Fruit fly (Drosophila melanogaster): ENCODE data around the gene CG6040.

The CG6040 gene

DNA sequence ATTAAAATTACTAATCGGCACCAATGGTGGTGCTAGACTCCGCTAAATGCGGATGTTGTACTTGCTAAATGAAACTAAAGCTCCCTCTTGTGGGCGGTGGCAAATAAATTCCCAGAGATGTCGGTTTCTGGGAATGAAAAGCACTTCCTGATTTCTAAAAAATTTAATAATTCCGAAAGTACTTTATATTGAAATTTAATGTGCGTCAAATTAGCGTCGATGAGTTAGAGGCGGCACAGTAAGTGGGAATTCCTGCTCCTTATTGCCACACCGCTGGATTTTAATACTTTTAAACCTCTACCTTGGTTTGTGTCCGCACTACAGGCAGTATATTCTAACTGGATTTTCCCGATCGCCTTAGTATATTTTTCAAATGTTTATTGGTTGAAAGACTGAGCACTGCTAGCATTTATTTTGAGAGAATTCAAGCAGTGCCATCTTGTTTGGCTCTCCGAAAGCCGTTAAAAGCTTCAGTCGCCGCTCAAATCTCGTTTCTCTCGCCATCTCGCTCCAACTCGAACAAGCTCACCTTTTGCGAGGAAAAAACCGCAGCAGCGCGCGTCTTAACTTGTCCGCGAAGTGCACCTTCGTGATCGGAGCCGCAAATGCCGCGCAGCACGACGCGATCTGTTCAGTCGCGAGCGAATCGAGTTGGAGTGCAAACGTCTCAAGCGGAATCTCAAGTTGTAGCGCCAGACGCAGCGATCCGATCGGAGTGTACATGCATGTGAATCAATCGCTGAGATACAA, at the start of gene CG6040:
CG6040 (plus strand) TSS at position 663 of the 750 bp plus-strand sequence.
- TF ChIP-seq Myc (optimal IDR thresholded peaks at IDR 0.05): no peak
- TF ChIP-seq ttk (optimal IDR thresholded peaks at IDR 0.05): no peak
- no peak for TF ChIP-seq h (optimal IDR thresholded peaks at IDR 0.05)
- no peak for TF ChIP-seq psq (optimal IDR thresholded peaks at IDR 0.05)
- no peak for TF ChIP-seq insv (optimal IDR thresholded peaks at IDR 0.05)
- no peak for TF ChIP-seq Sin3A (optimal IDR thresholded peaks at IDR 0.05)

DNA sequence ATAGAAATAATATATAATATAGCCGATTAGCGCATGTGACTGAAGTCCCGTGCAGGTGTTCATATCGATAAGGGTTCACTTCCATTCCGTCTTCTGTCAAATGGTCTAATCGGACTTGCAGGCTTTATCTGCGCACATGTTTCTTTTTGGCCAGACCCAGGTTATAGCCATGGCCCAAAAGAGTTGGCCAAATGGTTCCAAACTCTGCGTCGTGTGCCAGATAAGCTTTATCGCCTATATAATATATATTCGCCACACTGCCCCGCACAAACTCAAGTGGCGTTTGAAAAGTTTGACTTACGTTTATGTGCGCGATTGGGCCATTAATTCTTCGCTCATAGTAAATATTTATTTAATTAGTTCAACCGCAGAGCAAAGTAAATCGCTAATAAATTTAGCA, 45.5 kb upstream of the CG6040 start:
- TF ChIP-seq psq (optimal IDR thresholded peaks at IDR 0.05) (no peak), Myc (optimal IDR thresholded peaks at IDR 0.05) (no peak), insv (optimal IDR thresholded peaks at IDR 0.05) (no peak), Sin3A (optimal IDR thresholded peaks at IDR 0.05) (no peak), h (optimal IDR thresholded peaks at IDR 0.05) (no peak), ttk (optimal IDR thresholded peaks at IDR 0.05) (no peak)

DNA sequence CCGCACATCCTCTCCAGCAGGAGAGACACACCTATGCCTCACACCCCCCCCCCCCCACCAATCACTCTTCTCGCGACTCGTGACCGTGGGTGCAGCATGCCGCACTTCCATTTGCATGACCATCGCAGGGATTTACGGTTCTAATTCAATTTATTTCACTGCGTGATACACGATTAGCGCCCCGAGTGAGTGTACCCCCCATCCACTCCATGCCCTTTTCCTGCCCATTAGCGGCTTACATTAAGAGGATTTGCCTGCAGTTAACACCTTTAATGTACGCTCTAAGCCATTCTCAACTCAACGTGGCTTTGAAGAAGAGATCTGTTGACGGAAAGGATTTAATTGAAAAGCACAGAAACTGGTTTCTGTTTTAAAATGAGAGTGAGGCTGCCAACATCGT, 44.3 kb upstream of the CG6040 start:
- no peak for TF ChIP-seq psq (optimal IDR thresholded peaks at IDR 0.05)
- TF ChIP-seq insv (optimal IDR thresholded peaks at IDR 0.05): no peak
- no peak for TF ChIP-seq ttk (optimal IDR thresholded peaks at IDR 0.05)
- no peak for TF ChIP-seq h (optimal IDR thresholded peaks at IDR 0.05)
- no peak for TF ChIP-seq Sin3A (optimal IDR thresholded peaks at IDR 0.05)
- no peak for TF ChIP-seq Myc (optimal IDR thresholded peaks at IDR 0.05)

DNA sequence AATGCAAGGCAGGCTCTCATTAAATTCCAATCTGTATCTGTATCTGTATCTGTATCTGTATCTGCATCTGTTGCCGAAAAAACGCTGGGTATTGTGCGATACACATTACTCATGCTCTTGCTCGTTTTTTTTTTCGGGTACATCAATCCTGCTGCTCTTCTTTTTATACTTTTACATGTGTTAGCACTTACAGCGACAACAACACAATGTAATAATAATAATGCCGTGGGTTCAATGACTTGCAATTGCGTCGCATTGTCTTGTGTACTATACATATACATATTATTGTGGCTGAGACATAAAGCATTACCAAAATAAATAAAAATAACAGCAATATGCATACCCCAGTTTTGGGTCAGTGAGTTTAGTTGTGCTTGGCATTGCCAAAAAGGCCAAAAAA, 41.9 kb upstream of the CG6040 start:
- no peak for TF ChIP-seq insv (optimal IDR thresholded peaks at IDR 0.05)
- no peak for TF ChIP-seq psq (optimal IDR thresholded peaks at IDR 0.05)
- TF ChIP-seq Myc (optimal IDR thresholded peaks at IDR 0.05): no peak
- TF ChIP-seq Sin3A (optimal IDR thresholded peaks at IDR 0.05): no peak
- no peak for TF ChIP-seq h (optimal IDR thresholded peaks at IDR 0.05)
- no peak for TF ChIP-seq ttk (optimal IDR thresholded peaks at IDR 0.05)

DNA sequence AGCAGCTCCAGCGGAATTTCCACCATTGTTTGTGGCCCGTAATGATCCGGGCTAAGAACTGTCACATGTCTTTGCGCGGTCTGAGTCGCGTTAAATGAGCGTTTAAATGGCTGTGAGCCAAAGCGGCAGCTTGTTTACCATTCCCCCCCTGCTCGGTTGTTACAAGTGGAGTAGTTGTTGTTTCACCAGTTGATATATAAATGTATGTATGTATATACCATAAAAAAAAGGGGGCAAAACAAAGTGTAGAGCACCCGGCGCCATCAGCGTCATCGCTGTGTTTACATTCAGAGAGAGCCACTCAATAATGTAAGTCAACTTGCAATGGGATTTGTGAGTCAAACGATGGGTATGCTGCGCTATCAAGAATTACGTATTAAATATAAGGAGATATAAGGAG, 39.9 kb upstream of the CG6040 start:
- TF ChIP-seq psq (optimal IDR thresholded peaks at IDR 0.05) (no peak), ttk (optimal IDR thresholded peaks at IDR 0.05) (no peak), h (optimal IDR thresholded peaks at IDR 0.05) (no peak), insv (optimal IDR thresholded peaks at IDR 0.05) (no peak), Sin3A (optimal IDR thresholded peaks at IDR 0.05) (no peak), Myc (optimal IDR thresholded peaks at IDR 0.05) (no peak)

DNA sequence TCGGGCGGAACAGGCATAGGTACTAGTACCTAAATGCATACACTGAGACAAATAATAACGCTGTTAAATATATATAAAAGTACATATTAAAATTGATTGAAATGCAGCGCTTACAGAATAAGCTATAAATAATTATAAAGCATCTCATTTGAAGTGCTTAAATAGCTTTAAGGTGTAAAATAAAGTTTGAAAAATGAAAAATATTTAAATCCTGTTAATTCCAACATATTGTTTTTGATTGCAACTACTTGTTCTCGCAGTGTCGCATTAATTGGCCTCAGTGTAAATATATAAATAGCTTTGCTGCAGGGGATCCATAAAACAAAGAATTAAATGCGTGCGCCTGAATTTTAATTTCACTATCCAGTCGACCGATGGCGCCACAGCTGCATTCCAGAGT, 38.4 kb upstream of the CG6040 start:
- TF ChIP-seq psq (optimal IDR thresholded peaks at IDR 0.05) (no peak), insv (optimal IDR thresholded peaks at IDR 0.05) (no peak), Sin3A (optimal IDR thresholded peaks at IDR 0.05) (no peak), h (optimal IDR thresholded peaks at IDR 0.05) (no peak), Myc (optimal IDR thresholded peaks at IDR 0.05) (no peak), ttk (optimal IDR thresholded peaks at IDR 0.05) (no peak)

DNA sequence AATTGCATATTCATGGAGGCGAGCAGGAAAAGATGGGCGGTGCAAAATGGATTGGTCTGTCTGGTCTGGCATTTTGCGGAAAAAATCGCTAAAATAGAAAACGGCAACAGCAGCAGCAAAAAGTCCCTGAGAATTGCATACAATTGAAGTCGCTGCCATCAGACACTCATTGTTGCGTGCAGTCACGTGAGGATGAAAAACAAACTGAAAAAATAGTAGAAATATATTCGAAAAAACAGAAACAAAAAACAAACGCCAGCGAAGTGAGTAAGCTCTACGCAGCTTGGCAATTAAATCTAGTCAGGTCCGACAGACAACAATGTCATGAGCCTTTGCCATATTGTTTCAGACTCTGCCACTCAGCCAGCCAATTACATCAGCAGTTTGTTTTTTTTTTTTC, 37.5 kb upstream of the CG6040 start:
- TF ChIP-seq Sin3A (optimal IDR thresholded peaks at IDR 0.05) (no peak), Myc (optimal IDR thresholded peaks at IDR 0.05) (no peak), psq (optimal IDR thresholded peaks at IDR 0.05) (no peak), h (optimal IDR thresholded peaks at IDR 0.05) (no peak), insv (optimal IDR thresholded peaks at IDR 0.05) (no peak), ttk (optimal IDR thresholded peaks at IDR 0.05) (no peak)

DNA sequence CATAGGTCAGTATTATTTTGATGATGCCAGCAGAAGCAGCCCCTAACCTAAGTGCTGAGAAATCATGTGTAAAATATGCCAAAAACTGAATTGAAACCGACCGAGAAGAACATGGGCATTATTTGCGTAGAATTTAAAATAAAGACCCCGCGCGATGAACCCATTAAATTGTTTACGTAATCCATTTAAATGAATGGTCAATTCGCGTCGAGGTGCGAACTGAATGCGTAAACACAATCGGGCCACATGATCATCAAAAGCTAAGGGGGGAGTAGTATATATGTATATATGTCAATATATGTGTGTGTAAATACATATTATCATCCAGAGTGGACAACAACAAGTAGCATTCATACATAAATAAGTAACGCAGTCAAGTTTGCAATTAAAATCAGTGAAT, 36.6 kb upstream of the CG6040 start:
- TF ChIP-seq Myc (optimal IDR thresholded peaks at IDR 0.05) (no peak), h (optimal IDR thresholded peaks at IDR 0.05) (no peak), psq (optimal IDR thresholded peaks at IDR 0.05) (no peak), insv (optimal IDR thresholded peaks at IDR 0.05) (no peak), Sin3A (optimal IDR thresholded peaks at IDR 0.05) (no peak), ttk (optimal IDR thresholded peaks at IDR 0.05) (no peak)

DNA sequence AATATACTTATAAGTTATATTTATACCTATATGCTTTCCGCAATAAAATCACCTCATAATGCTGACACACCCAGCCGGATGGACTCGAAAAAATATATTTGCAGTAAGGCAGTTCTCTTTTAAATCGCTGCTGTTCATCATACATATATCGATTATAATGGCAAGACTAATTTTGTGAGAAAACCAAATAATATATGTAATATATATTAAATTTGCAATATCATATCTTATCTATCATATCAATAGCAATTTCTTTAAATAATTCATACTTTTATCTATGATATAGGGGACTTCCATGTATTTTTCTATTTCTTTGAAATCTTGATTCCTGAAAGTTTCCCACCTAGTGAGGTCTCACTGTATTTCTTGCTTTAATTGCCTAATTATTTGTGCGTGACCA, 34.2 kb upstream of the CG6040 start:
- TF ChIP-seq Myc (optimal IDR thresholded peaks at IDR 0.05) (no peak), h (optimal IDR thresholded peaks at IDR 0.05) (no peak), ttk (optimal IDR thresholded peaks at IDR 0.05) (no peak), psq (optimal IDR thresholded peaks at IDR 0.05) (no peak), insv (optimal IDR thresholded peaks at IDR 0.05) (no peak), Sin3A (optimal IDR thresholded peaks at IDR 0.05) (no peak)

DNA sequence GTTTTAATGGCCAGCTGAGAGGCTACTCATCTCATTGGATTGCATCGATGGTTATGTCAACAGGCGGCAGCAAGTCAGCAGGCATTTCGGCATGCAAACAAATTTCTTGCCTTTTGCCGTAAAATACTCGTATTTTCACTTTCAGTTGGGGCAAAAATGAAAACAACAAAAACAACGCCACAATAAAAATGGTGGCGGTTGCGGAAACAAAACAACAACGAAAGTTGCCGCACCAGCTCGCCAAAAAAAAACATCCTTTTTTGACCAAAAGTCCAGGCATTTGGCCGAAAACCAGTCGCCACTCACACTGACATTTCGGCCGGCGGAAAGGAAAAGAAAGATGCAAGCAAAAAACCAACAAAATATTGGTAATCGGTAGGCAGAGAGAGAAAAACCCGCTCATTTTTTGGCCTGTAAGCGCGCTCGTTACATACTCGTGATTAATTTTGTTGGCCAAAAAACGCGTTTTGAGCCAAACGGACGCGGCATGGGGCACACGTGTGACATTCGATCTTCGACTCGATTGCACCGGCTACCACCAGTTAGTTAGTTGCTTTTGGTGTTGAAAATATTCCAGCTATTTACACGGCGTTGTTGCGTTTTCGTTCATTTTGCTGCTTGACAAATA, 32.6 kb upstream of the CG6040 start:
- TF ChIP-seq Sin3A (optimal IDR thresholded peaks at IDR 0.05) (no peak), Myc (optimal IDR thresholded peaks at IDR 0.05) (no peak), ttk (optimal IDR thresholded peaks at IDR 0.05) (no peak), psq (optimal IDR thresholded peaks at IDR 0.05) (no peak), h (optimal IDR thresholded peaks at IDR 0.05) (no peak), insv (optimal IDR thresholded peaks at IDR 0.05) (no peak)

DNA sequence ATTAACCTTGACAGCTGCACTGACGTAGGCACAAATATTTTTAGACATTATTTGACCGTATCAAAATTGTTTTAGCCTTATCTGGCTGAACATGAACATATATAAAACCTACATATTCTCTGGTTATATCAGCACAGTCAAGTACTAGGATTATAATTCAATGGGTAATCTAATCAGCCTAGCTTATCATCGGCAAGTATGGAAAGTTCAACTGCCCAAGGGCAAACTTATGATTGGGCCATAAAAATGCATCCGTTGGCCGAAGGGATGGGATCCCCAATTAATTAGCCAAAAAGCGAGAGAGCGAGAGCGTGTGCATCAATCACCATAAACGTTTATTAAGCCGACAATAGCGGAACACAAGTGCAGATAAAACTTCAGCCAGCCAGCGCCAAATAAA, 31.3 kb upstream of the CG6040 start:
- no peak for TF ChIP-seq Myc (optimal IDR thresholded peaks at IDR 0.05)
- no peak for TF ChIP-seq ttk (optimal IDR thresholded peaks at IDR 0.05)
- no peak for TF ChIP-seq psq (optimal IDR thresholded peaks at IDR 0.05)
- no peak for TF ChIP-seq Sin3A (optimal IDR thresholded peaks at IDR 0.05)
- TF ChIP-seq insv (optimal IDR thresholded peaks at IDR 0.05): no peak

DNA sequence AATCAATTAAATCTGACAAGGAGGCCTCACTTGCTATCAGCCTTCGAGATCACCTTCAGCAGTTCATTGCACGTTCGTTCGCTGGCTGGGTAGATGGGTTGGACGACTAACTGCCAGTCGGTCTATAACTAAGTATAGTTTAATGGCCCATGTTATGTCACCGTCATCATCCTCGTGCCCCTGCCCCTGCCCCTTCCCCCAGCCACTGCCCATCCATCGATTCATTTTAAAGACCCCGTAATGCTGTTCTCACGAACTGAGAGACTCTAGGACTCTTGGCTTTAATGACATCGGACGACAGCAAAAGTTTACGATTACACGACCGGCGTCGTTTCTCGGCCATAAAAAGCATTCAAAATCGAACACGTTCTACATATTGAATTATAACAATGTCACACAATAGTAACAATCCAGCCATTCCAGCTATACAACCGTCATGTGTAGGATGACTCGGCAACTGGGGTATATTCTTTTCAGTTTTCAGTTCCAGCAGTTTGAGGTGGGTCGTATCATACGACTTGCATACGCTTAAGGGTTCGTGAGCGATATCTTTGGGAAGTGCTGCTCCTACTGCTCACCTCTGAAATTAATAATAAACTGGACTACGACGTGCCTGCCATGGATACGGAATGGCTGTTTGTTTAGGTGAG, 29.7 kb upstream of the CG6040 start:
- TF ChIP-seq ttk (optimal IDR thresholded peaks at IDR 0.05): no peak
- no peak for TF ChIP-seq Sin3A (optimal IDR thresholded peaks at IDR 0.05)
- no peak for TF ChIP-seq insv (optimal IDR thresholded peaks at IDR 0.05)
- no peak for TF ChIP-seq psq (optimal IDR thresholded peaks at IDR 0.05)
- TF ChIP-seq Myc (optimal IDR thresholded peaks at IDR 0.05): no peak
- TF ChIP-seq h (optimal IDR thresholded peaks at IDR 0.05): no peak
